Worm (Caenorhabditis elegans) whole organism, young adult: ENCODE measurements around the gene F45C12.17.

Experiments
- C06A6.2 ChIP-seq: fragments of 200-800 bp; sonication (Bioruptor generic); conservative IDR thresholded peaks from 2 replicates; pipeline ENCODE4 v1.3.6; 2022; ENCODE audit warnings: missing genetic modification characterization, missing compliant biosample characterization
- F33H1.4 ChIP-seq: fragments of 200-800 bp; sonication (Bioruptor generic); IDR thresholded peaks from 2 replicates; pipeline ENCODE4 v1.3.6; 2022; ENCODE audit warnings: missing genetic modification reagents, missing genetic modification characterization, missing compliant biosample characterization
- T26A5.8 ChIP-seq: sonication (generic microtip); optimal IDR thresholded peaks from 2 replicates; lab custom pipeline; 2016; ENCODE audit warnings: missing genetic modification characterization, missing compliant biosample characterization
- Y79H2A.3 ChIP-seq: fragments of 200-800 bp; sonication (Bioruptor generic); conservative IDR thresholded peaks from 2 replicates; pipeline ENCODE4 v1.3.6; 2022; ENCODE audit warnings: missing genetic modification reagents, missing genetic modification characterization, missing compliant biosample characterization
- aptf-2 ChIP-seq: fragments of 200-800 bp; sonication (Bioruptor generic); conservative IDR thresholded peaks from 2 replicates; pipeline ENCODE4 v1.3.6; 2022; ENCODE audit warnings: missing genetic modification reagents, missing genetic modification characterization, missing compliant biosample characterization
- aptf-3 ChIP-seq: fragments of 200-800 bp; sonication (Bioruptor generic); IDR thresholded peaks from 2 replicates; pipeline ENCODE4 v1.3.6; 2022; ENCODE audit warnings: missing genetic modification characterization, missing compliant biosample characterization
- atf-7 ChIP-seq: sonication (generic microtip); optimal IDR thresholded peaks from 2 replicates; lab custom pipeline; 2017; ENCODE audit warnings: mild to moderate bottlenecking, missing genetic modification characterization, missing compliant biosample characterization
- bed-1 ChIP-seq: fragments of 200-800 bp; sonication (Bioruptor generic); IDR thresholded peaks from 2 replicates; pipeline ENCODE4 v1.3.6; 2022; ENCODE audit warnings: missing genetic modification reagents, missing genetic modification characterization, missing compliant biosample characterization
- ceh-40 ChIP-seq: fragments of 200-800 bp; sonication (Bioruptor generic); IDR thresholded peaks from 2 replicates; pipeline ENCODE4 v1.3.6; 2022; ENCODE audit warnings: missing genetic modification characterization, missing compliant biosample characterization
- ceh-58 ChIP-seq: fragments of 200-800 bp; sonication (Bioruptor generic); IDR thresholded peaks from 2 replicates; pipeline ENCODE4 v1.3.6; 2022; ENCODE audit warnings: missing genetic modification characterization, missing compliant biosample characterization
- dpl-1 ChIP-seq: fragments of 150-350 bp; optimal IDR thresholded peaks from 2 replicates; lab custom pipeline; 2014; ENCODE audit warnings: missing biosample characterization, missing genetic modification reagents, missing genetic modification characterization
- efl-1 ChIP-seq: fragments of 150-350 bp; optimal IDR thresholded peaks from 2 replicates; lab custom pipeline; 2014; ENCODE audit warnings: missing biosample characterization, missing genetic modification reagents, missing genetic modification characterization
- egl-44 ChIP-seq: fragments of 200-800 bp; sonication (Bioruptor generic); IDR thresholded peaks from 2 replicates; pipeline ENCODE4 v1.3.6; 2022; ENCODE audit warnings: missing genetic modification reagents, missing genetic modification characterization, missing compliant biosample characterization
- ekl-4 ChIP-seq: fragments of 200-800 bp; sonication (Bioruptor generic); IDR thresholded peaks from 2 replicates; pipeline ENCODE4 v1.3.6; 2022; ENCODE audit warnings: missing genetic modification reagents, missing genetic modification characterization, missing compliant biosample characterization
- ets-4 ChIP-seq: fragments of 200-800 bp; sonication (Bioruptor generic); optimal IDR thresholded peaks from 2 replicates; lab custom pipeline; 2018; ENCODE audit warnings: mild to moderate bottlenecking, missing genetic modification characterization, missing compliant biosample characterization
- fkh-3 ChIP-seq: sonication (generic microtip); optimal IDR thresholded peaks from 2 replicates; lab custom pipeline; 2016; ENCODE audit warnings: mild to moderate bottlenecking, missing genetic modification characterization, missing compliant biosample characterization
- him-1 ChIP-seq: sonication (generic microtip); optimal IDR thresholded peaks from 2 replicates; lab custom pipeline; 2016; ENCODE audit warnings: missing genotype, missing genetic modification reagents, missing genetic modification characterization, missing compliant biosample characterization
- hlh-12 ChIP-seq: sonication (generic microtip); optimal IDR thresholded peaks from 2 replicates; lab custom pipeline; 2016; ENCODE audit warnings: missing genetic modification characterization, missing compliant biosample characterization
- hmg-1.2 ChIP-seq: fragments of 200-800 bp; sonication (Bioruptor generic); IDR thresholded peaks from 2 replicates; pipeline ENCODE4 v1.3.6; 2022; ENCODE audit warnings: missing genetic modification reagents, missing genetic modification characterization, missing compliant biosample characterization
- hsf-1 ChIP-seq: fragments of 200-800 bp; sonication (Bioruptor generic); IDR thresholded peaks from 2 replicates; pipeline ENCODE4 v1.3.6; 2022; ENCODE audit warnings: missing genetic modification reagents, missing genetic modification characterization, missing compliant biosample characterization
- lsl-1 ChIP-seq: fragments of 200-800 bp; sonication (Bioruptor generic); optimal IDR thresholded peaks from 2 replicates; lab custom pipeline; 2018; ENCODE audit warnings: mild to moderate bottlenecking, missing genetic modification characterization, moderate library complexity, missing compliant biosample characterization
- lsy-27 ChIP-seq: sonication (generic microtip); optimal IDR thresholded peaks from 2 replicates; lab custom pipeline; 2017; ENCODE audit warnings: missing genetic modification characterization, mild to moderate bottlenecking, missing compliant biosample characterization, antibody characterized with exemption, missing genotype, borderline replicate concordance; ENCODE audit not compliant: insufficient read depth
- mes-4 ChIP-seq: sonication (generic microtip); optimal IDR thresholded peaks from 2 replicates; lab custom pipeline; 2016; ENCODE audit warnings: missing genotype, missing genetic modification characterization, missing compliant biosample characterization
- nhr-80 ChIP-seq: sonication (generic microtip); optimal IDR thresholded peaks from 2 replicates; lab custom pipeline; 2016; ENCODE audit warnings: missing genetic modification characterization, missing compliant biosample characterization
- rcor-1 ChIP-seq: fragments of 200-800 bp; sonication (Bioruptor generic); IDR thresholded peaks from 2 replicates; pipeline ENCODE4 v1.3.6; 2022; ENCODE audit warnings: missing genetic modification reagents, missing genetic modification characterization, missing compliant biosample characterization
- snpc-3.4 ChIP-seq: sonication (generic microtip); optimal IDR thresholded peaks from 2 replicates; lab custom pipeline; 2017; ENCODE audit warnings: missing genetic modification characterization, mild to moderate bottlenecking, missing compliant biosample characterization, antibody characterized with exemption, moderate library complexity, missing genotype, missing genetic modification reagents
- sptf-2 ChIP-seq: fragments of 200-800 bp; sonication (Bioruptor generic); optimal IDR thresholded peaks from 2 replicates; lab custom pipeline; 2018; ENCODE audit warnings: mild to moderate bottlenecking, missing genetic modification characterization, missing compliant biosample characterization
- unc-130 ChIP-seq: sonication (generic microtip); optimal IDR thresholded peaks from 2 replicates; lab custom pipeline; 2016; ENCODE audit warnings: missing genetic modification reagents, missing genetic modification characterization, missing compliant biosample characterization
- zfh-2 ChIP-seq: fragments of 200-800 bp; sonication (Bioruptor generic); conservative IDR thresholded peaks from 2 replicates; pipeline ENCODE4 v1.3.6; 2022; ENCODE audit warnings: missing genetic modification reagents, missing genetic modification characterization, missing compliant biosample characterization
- ztf-26 ChIP-seq: sonication (generic microtip); optimal IDR thresholded peaks from 2 replicates; lab custom pipeline; 2017; ENCODE audit warnings: missing genetic modification characterization, missing compliant biosample characterization
- ztf-3 ChIP-seq: fragments of 200-800 bp; sonication (Bioruptor generic); optimal IDR thresholded peaks from 2 replicates; lab custom pipeline; 2018; ENCODE audit warnings: mild to moderate bottlenecking, missing genetic modification characterization, missing compliant biosample characterization

The F45C12.17 gene

DNA sequence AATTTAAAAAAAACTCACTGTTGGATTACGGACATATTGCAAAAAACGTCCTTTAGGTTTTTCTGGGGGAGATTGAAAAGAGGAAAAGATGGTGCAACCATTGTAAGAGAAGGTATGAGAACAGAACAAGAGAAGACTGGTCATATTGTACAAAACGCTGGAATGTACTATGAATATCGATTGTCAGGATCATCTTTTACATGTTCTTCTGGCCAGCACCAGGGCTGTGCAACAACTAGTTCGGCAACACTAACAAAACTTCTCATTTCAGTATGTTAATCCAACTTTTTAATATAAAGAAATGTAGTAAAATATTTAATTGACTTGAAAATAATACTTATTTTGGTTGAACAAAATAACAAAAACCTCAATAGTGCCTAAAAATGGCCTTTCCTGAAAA, 22.5 kb upstream of the F45C12.17 start, which contains the start of gene fbxb-47 (continued):
- TF ChIP-seq hsf-1 (GFP tag; lab: Robert Waterston, UW) (no peak), fkh-3 (tag; lab: Kevin White, UChicago) (no peak)
- TF ChIP-seq, all 124 proteins: peak for 0

DNA sequence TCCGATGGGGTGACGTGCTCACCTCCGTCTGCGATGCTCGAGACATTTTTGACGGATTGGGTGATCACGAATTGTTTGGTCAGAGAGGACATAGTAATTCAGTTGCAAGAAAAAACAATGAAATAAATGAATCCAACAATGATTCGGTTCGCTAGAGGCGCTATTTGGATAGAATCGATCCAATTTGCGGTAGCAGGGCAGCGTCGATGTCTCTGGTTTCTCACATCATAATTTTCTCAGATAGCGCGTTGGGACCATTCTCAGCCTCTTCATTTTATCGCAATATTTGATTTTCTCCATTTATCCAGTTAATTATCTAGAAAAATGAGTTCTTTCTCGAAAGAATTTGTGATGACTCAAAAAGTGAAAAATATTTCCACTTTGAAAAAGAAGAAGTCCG, 19.5 kb upstream of the F45C12.17 start, which contains the start of gene sdz-18:
TSS of gene sdz-18 (minus strand) at position 101 of the 400 bp plus-strand sequence.
- TF ChIP-seq hmg-1.2: no peak
- TF ChIP-seq lsl-1 (GFP tag; lab: Kevin White, UChicago): no peak
- no peak for TF ChIP-seq atf-7 (tag; lab: Kevin White, UChicago)

DNA sequence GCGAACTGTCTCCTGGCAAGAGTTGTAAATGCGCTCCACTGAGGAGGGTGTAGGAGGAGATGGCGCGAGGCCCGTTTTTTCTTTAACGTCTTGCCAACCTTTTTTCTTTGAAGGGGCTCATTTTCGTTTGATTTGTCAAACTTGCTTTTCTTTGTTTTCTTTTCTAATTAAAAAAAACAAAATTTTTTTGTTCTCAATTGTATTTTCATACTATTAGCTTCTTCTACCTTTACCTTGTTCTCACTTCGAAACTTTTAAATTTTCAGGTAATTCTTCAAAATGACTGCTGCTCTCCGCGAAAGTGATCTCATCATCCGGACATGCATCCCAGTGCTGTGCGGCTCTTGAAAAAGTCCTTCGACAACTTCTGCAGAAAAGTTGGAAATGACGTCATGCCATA, 16.0 kb upstream of the F45C12.17 start, which contains the start of gene fbxa-184:
TSS of gene fbxa-184 (plus strand) at position 301 of the 400 bp plus-strand sequence.
- TF ChIP-seq him-1 (tag; lab: Kevin White, UChicago) (no peak), ets-4 (GFP tag; lab: Kevin White, UChicago) (no peak), aptf-2 (peak; percentile 81)

DNA sequence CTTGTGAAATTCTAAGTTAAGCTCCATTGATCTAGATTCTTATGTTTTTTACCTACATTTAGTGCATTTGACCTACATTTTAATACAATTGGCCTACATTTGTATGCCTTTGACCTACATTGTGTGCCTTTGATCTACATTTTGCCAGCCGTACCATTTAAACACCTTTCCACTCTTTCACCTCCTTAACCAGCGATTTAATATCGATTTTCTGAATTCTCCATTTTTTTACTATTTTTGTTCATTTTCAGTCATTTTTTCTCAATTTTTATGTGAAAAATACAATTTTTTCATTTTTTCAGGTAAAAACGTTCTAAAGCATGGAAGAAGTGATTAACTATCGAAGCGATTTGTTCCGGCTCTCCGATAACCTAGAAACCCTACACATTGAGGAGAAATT, 13.0 kb upstream of the F45C12.17 start, which contains the start of gene btb-7:
TSS of gene btb-7 (plus strand) at position 301 of the 400 bp plus-strand sequence.
- TF ChIP-seq efl-1 (GFP tag; lab: Kevin White, UChicago) (peak; percentile 47), snpc-3.4 (tag; lab: Kevin White, UChicago) (no peak), C06A6.2 (GFP tag; lab: Robert Waterston, UW) (no peak), T26A5.8 (no peak), dpl-1 (no peak), F33H1.4 (GFP tag; lab: Robert Waterston, UW) (no peak), sptf-2 (no peak)

DNA sequence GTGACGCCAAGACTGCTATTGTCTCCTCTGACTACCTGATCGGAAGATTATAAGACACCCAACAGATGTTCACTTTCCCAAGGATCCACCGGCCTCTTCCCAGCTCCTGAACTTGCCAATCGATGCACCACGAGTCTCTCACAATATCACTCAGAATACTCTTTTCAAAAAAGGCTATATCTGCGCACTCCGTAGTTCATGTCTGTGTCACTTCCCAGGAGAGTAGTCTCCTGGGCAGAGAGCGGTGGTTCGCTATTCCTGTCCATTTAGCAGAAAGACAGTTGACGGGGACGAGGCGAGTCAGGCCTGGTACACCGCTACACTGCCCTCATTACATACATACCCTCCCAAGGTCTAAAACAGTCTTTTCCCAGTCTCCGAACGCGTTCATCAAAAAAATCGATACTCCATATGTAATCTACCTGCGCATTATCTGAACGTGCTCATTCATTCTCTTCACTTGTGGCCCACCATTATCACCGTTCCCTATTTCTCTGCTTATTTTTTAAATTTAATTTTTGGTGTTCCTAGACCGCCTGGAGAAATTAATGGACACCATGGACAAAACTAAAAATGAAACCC, 11.0 kb upstream of the F45C12.17 start, which contains the start of gene btb-6:
TSS of gene btb-6 (plus strand) at position 532 of the 582 bp plus-strand sequence.
- no peak for TF ChIP-seq mes-4 (tag; lab: Kevin White, UChicago)
- 0 out of 2 replicates have a peak, but pooled peaks have one; percentile 47 for TF ChIP-seq bed-1 (GFP tag; lab: Robert Waterston, UW)
- TF ChIP-seq ztf-3 (GFP tag; lab: Kevin White, UChicago): no peak
- no peak for TF ChIP-seq efl-1 (GFP tag; lab: Kevin White, UChicago)
- no peak for TF ChIP-seq ekl-4 (GFP tag; lab: Robert Waterston, UW)
- TF ChIP-seq hlh-12 (tag; lab: Kevin White, UChicago): no peak
- TF ChIP-seq aptf-3 (GFP tag; lab: Robert Waterston, UW): peak; percentile 87; the same call in 1 of the 2 replicates
- no peak for TF ChIP-seq ceh-40 (GFP tag; lab: Robert Waterston, UW)
- TF ChIP-seq nhr-80 (tag; lab: Kevin White, UChicago): no peak
- no peak for TF ChIP-seq egl-44 (GFP tag; lab: Robert Waterston, UW)
- no peak for TF ChIP-seq rcor-1 (GFP tag; lab: Robert Waterston, UW)
- peak; percentile 97 for TF ChIP-seq aptf-2
- TF ChIP-seq Y79H2A.3: no peak
- TF ChIP-seq ztf-26: no peak
- no peak for TF ChIP-seq unc-130 (GFP tag; lab: Kevin White, UChicago)
- no peak for TF ChIP-seq lsy-27 (tag; lab: Kevin White, UChicago)
- no peak for TF ChIP-seq F33H1.4 (GFP tag; lab: Robert Waterston, UW)
- TF ChIP-seq ceh-58: no peak
- TF ChIP-seq zfh-2 (GFP tag; lab: Robert Waterston, UW): no peak
